Fruit fly (Drosophila melanogaster): ENCODE data around the gene Cyp4d8.
A peak's percentile ranks its signal among the peaks of the same experiment; 100 is the strongest.

The Cyp4d8 gene

dm6 chr3L:7510414-7511384, 14.7 kb upstream of the Cyp4d8 start, which contains the start of gene CG7546 (continued):
- no peak for TF ChIP-seq CG15073 (GFP tag; optimal IDR thresholded peaks at IDR 0.05)
- TF ChIP-seq tgo (GFP tag; IDR thresholded peaks at IDR 0.05) = no peak
- no peak; the same call in 1 of the 2 replicates for TF ChIP-seq CG14014 (GFP tag; IDR thresholded peaks at IDR 0.05)
- peak; percentile 31 for TF ChIP-seq bcd (GFP tag; optimal IDR thresholded peaks at IDR 0.05)
- TF ChIP-seq CG15011 (GFP tag; optimal IDR thresholded peaks at IDR 0.05) = no peak
- TF ChIP-seq B-H1 (GFP tag; IDR thresholded peaks at IDR 0.05) = no peak
- peak; percentile 12 for TF ChIP-seq CG4424 (GFP tag; optimal IDR thresholded peaks at IDR 0.05)
- 0 out of 2 replicates have a peak, but pooled peaks have one; percentile 13 for TF ChIP-seq ap (GFP tag; IDR thresholded peaks at IDR 0.05)
- no peak for TF ChIP-seq chinmo (GFP tag; IDR thresholded peaks at IDR 0.05; ENCODE audit: partially characterized antibody)
- no peak for TF ChIP-seq chm (GFP tag; IDR thresholded peaks at IDR 0.05)
- no peak for TF ChIP-seq pho (GFP tag; optimal IDR thresholded peaks at IDR 0.05)
- no peak for TF ChIP-seq gt (GFP tag; IDR thresholded peaks at IDR 0.05)
- TF ChIP-seq schlank (tag; optimal IDR thresholded peaks at IDR 0.05) = no peak
- peak; percentile 52; the same call in 1 of the 4 replicates for TF ChIP-seq Gug (GFP tag; IDR thresholded peaks at IDR 0.05)
- peak; percentile 50 for TF ChIP-seq CG12104 (GFP tag; optimal IDR thresholded peaks at IDR 0.05)
- TF ChIP-seq CG8924 (tag; optimal IDR thresholded peaks at IDR 0.05) = peak; percentile 41
- TF ChIP-seq H15 (GFP tag; IDR thresholded peaks at IDR 0.05) = no peak
- no peak for TF ChIP-seq Dip2 (GFP tag; IDR thresholded peaks at IDR 0.05)
- TF ChIP-seq Dad (GFP tag; optimal IDR thresholded peaks at IDR 0.05) = no peak
- TF ChIP-seq Rfx (GFP tag; IDR thresholded peaks at IDR 0.05) = peak; percentile 49
- no peak for TF ChIP-seq dysf (GFP tag; IDR thresholded peaks at IDR 0.05)
- TF ChIP-seq GATAe (GFP tag; conservative IDR thresholded peaks at IDR 0.05) = no peak
- TF ChIP-seq ken (GFP tag; IDR thresholded peaks at IDR 0.05) = 0 out of 3 replicates have a peak, but pooled peaks have one; percentile 15
- TF ChIP-seq Med (GFP tag) = peak; percentile 75
- TF ChIP-seq fu2 (GFP tag; optimal IDR thresholded peaks at IDR 0.05) = no peak
- peak; percentile 27 for TF ChIP-seq HLH54F (GFP tag; optimal IDR thresholded peaks at IDR 0.05)
- no peak for TF ChIP-seq CG10979 (tag; optimal IDR thresholded peaks at IDR 0.05)
- peak; percentile 50 for TF ChIP-seq CG6689 (GFP tag; IDR thresholded peaks at IDR 0.05)
- TF ChIP-seq hb (GFP tag; IDR thresholded peaks at IDR 0.05; ENCODE audit: partially characterized antibody) = no peak
- no peak for TF ChIP-seq Max (GFP tag; optimal IDR thresholded peaks at IDR 0.05)
- TF ChIP-seq CG30020 (tag; optimal IDR thresholded peaks at IDR 0.05) = no peak
- TF ChIP-seq CG10147 (GFP tag; optimal IDR thresholded peaks at IDR 0.05) = no peak
- TF ChIP-seq sim (GFP tag; IDR thresholded peaks at IDR 0.05) = no peak
- no peak for TF ChIP-seq unc-4 (GFP tag; IDR thresholded peaks at IDR 0.05; ENCODE audit: partially characterized antibody)
- TF ChIP-seq cwo (GFP tag; optimal IDR thresholded peaks at IDR 0.05) = no peak
- no peak for TF ChIP-seq CG7357 (GFP tag; IDR thresholded peaks at IDR 0.05)
- no peak for TF ChIP-seq pfk (GFP tag; optimal IDR thresholded peaks at IDR 0.05)
- peak in 1 of 2 experiments; percentile 40 for TF ChIP-seq Hr51 (GFP tag; optimal IDR thresholded peaks at IDR 0.05)
- peak; percentile 63 for TF ChIP-seq Xbp1 (GFP tag; optimal IDR thresholded peaks at IDR 0.05)
- no peak for TF ChIP-seq CG1233 (GFP tag; optimal IDR thresholded peaks at IDR 0.05)
- TF ChIP-seq HLHmδ (GFP tag; optimal IDR thresholded peaks at IDR 0.05) = no peak
- peak; percentile 9 for TF ChIP-seq D (optimal IDR thresholded peaks at IDR 0.05)
- no peak for TF ChIP-seq D (GFP tag; optimal IDR thresholded peaks at IDR 0.05)
- TF ChIP-seq onecut (GFP tag; IDR thresholded peaks at IDR 0.05) = no peak
- TF ChIP-seq btn (GFP tag; optimal IDR thresholded peaks at IDR 0.05) = no peak
- no peak for TF ChIP-seq CG3995 (GFP tag; optimal IDR thresholded peaks at IDR 0.05)
- TF ChIP-seq dan (GFP tag; IDR thresholded peaks at IDR 0.05) = no peak
- TF ChIP-seq fd102C (GFP tag; optimal IDR thresholded peaks at IDR 0.05) = no peak
- no peak for TF ChIP-seq sc (optimal IDR thresholded peaks at IDR 0.05)
- TF ChIP-seq sc (GFP tag; optimal IDR thresholded peaks at IDR 0.05) = no peak
